Fruit fly (Drosophila melanogaster): Measurements from ENCODE around the gene ebd1.

The ebd1 gene

DNA sequence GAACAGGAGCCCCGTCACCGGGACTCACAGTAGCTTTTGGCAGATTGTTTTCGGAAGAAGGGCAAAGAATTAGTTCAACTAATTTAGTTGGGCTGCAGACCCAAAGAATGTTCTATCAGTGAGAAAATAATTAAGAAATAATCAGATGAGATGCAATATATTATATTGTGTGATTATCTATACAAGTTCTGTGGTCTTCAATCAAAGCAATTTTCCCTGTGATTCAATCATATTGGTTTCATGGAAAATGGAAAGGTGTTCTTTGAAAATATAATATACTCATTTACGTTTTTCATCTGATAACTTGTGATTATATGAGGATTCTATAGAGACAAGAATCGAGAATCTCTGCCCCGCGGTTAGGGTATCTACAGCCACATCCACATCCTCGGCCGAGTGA, 43.2 kb upstream of the ebd1 start:
- TF ChIP-seq CG12768 (GFP tag; optimal IDR thresholded peaks at IDR 0.05) (no peak), Mnt (GFP tag; optimal IDR thresholded peaks at IDR 0.05) (no peak), toe (GFP tag; optimal IDR thresholded peaks at IDR 0.05) (no peak), tj (GFP tag; optimal IDR thresholded peaks at IDR 0.05) (no peak), bab1 (GFP tag; optimal IDR thresholded peaks at IDR 0.05) (no peak), CG1620 (GFP tag; optimal IDR thresholded peaks at IDR 0.05) (no peak), CG14711 (tag; optimal IDR thresholded peaks at IDR 0.05) (no peak), cic (GFP tag; optimal IDR thresholded peaks at IDR 0.05) (no peak), Crg-1 (GFP tag; optimal IDR thresholded peaks at IDR 0.05) (no peak), CG33017 (tag; optimal IDR thresholded peaks at IDR 0.05) (no peak), pad (GFP tag; optimal IDR thresholded peaks at IDR 0.05) (no peak), CG7101 (tag; optimal IDR thresholded peaks at IDR 0.05) (no peak), Hr96 (GFP tag; optimal IDR thresholded peaks at IDR 0.05) (no peak)

DNA sequence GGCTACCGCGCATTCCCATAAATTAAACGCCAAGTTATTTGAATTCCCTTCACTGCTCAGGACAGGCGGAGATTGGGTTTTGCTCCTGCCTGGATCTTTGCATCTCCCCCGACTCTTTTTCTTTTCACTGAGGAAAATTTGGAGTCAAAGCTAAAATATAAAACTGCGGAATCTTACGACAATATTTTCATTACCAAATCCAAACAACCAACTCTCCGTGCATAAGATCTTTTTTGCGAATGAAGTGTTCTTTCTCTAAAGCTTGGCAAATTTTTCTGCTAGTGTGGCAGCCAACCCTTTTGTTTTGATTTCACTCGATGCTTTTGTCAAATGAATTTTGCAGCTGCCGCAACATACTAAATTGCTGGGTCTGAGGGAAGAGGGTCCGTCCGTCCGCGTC, 42.5 kb upstream of the ebd1 start:
- no peak for TF ChIP-seq cnc (optimal IDR thresholded peaks at IDR 0.05)
- no peak for TF ChIP-seq ovo (GFP tag; optimal IDR thresholded peaks at IDR 0.05)
- no peak for TF ChIP-seq toe (GFP tag; optimal IDR thresholded peaks at IDR 0.05)
- no peak for TF ChIP-seq CG5204 (GFP tag; optimal IDR thresholded peaks at IDR 0.05)
- TF ChIP-seq CG33017 (tag; optimal IDR thresholded peaks at IDR 0.05), result no peak
- TF ChIP-seq kay (GFP tag; ENCODE audit: borderline replicate concordance), result no peak
- no peak for TF ChIP-seq tj (GFP tag; optimal IDR thresholded peaks at IDR 0.05)
- no peak for TF ChIP-seq CG7101 (tag; optimal IDR thresholded peaks at IDR 0.05)
- no peak for TF ChIP-seq Mnt (GFP tag; optimal IDR thresholded peaks at IDR 0.05)
- no peak for TF ChIP-seq bab1 (GFP tag; optimal IDR thresholded peaks at IDR 0.05)
- TF ChIP-seq CG12768 (GFP tag; optimal IDR thresholded peaks at IDR 0.05), result no peak
- TF ChIP-seq pad (GFP tag; optimal IDR thresholded peaks at IDR 0.05), result no peak
- no peak for TF ChIP-seq cic (GFP tag; optimal IDR thresholded peaks at IDR 0.05)
- TF ChIP-seq CG1620 (GFP tag; optimal IDR thresholded peaks at IDR 0.05), result no peak
- no peak for TF ChIP-seq Crg-1 (GFP tag; optimal IDR thresholded peaks at IDR 0.05)
- no peak for TF ChIP-seq Hr96 (GFP tag; optimal IDR thresholded peaks at IDR 0.05)
- TF ChIP-seq CG14711 (tag; optimal IDR thresholded peaks at IDR 0.05), result no peak
- TF ChIP-seq CG11617 (GFP tag; optimal IDR thresholded peaks at IDR 0.05), result no peak
- TF ChIP-seq CG7045 (GFP tag; optimal IDR thresholded peaks at IDR 0.05), result no peak

DNA sequence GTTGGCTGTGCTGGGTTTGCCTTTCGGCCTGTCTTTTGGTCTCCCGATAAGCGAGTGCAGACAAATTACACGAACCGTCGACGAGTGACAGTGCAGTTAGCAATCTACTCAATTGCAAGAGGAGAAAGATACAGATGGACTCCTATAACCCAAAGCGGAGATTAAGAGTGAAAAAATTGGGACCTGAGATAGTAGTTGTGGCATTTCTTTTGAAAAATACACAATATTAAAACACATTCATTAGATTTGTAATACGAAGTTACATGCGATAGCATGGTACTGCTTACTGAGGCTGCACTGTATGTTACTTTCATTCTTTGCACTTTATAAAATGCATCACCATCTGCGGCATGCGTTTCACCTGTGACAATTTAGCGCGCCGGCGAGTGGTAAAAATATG, 41.8 kb upstream of the ebd1 start:
- TF ChIP-seq kay (GFP tag; ENCODE audit: borderline replicate concordance) (no peak), bab1 (GFP tag; optimal IDR thresholded peaks at IDR 0.05) (no peak), tj (GFP tag; optimal IDR thresholded peaks at IDR 0.05) (no peak), CG14711 (tag; optimal IDR thresholded peaks at IDR 0.05) (no peak), cic (GFP tag; optimal IDR thresholded peaks at IDR 0.05) (no peak), CG33017 (tag; optimal IDR thresholded peaks at IDR 0.05) (no peak), ovo (GFP tag; optimal IDR thresholded peaks at IDR 0.05) (no peak), toe (GFP tag; optimal IDR thresholded peaks at IDR 0.05) (no peak), pad (GFP tag; optimal IDR thresholded peaks at IDR 0.05) (no peak), Mnt (GFP tag; optimal IDR thresholded peaks at IDR 0.05) (no peak), CG5204 (GFP tag; optimal IDR thresholded peaks at IDR 0.05) (no peak), CG11617 (GFP tag; optimal IDR thresholded peaks at IDR 0.05) (no peak), Hr96 (GFP tag; optimal IDR thresholded peaks at IDR 0.05) (no peak), CG12768 (GFP tag; optimal IDR thresholded peaks at IDR 0.05) (no peak), cnc (optimal IDR thresholded peaks at IDR 0.05) (no peak), Crg-1 (GFP tag; optimal IDR thresholded peaks at IDR 0.05) (no peak), CG7045 (GFP tag; optimal IDR thresholded peaks at IDR 0.05) (no peak), Clk (GFP tag; optimal IDR thresholded peaks at IDR 0.05) (no peak)

DNA sequence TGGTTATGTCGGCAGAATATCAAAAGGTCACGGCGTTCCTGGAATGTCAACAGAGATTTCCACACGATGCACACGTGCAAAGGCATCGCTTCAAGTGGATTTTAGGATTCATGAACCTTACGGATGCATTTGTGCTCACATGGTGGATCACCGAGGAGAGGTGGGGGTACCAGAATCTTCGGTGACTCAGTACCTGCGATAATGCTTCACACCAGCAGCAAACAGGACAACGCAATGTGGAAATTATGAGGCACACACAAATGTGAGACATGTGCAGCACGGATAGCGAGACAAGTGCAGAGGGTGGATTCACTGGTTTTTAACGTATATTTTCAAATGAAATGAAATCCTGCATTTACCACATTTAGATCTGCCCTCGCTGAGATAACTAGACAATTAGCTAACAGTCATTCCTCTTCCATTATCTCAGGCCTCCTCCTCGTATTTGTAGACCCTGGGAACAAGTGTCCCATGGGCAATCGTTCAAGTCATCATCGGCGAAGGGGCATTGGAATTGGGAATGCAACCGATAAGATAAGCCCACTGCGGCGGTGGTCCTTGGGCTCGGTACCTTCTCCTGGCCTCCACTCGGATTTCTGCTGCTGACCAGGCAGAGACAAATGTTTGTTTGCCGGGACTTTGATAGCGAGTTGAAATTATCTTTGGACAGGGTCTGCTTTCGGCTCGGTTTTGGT, 41.3 kb upstream of the ebd1 start:
- no peak for TF ChIP-seq CG11617 (GFP tag; optimal IDR thresholded peaks at IDR 0.05)

DNA sequence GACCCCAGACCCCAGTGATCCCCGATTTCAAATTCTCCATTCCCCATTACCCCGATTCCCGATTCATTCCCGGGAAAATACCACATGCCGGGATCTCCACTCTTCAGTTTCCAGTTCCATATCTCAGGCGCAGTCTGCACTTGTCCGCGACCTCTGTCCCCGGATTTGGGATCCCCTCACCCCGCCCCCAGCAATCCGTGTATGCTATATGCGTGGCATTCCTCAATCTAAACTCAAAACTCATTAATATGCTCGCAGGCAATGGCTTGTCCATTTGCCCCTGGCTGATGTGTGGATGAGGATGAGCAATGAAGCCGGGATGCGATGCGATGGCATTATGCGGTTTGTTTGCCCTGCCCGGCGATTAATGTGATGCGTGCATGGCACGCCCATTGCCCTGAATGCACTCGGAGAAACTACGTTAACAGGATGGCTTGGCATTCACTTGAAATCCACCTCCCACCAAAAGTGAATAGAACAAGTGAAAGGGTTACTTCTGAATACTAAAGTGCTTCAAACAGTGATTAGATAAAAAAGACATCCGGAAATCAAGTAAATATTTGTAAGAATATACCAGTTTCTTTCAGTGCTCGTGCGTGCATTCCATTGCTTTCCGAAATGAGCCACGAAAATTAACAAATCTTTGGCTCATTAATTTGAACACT, 40.3 kb upstream of the ebd1 start:
- TF ChIP-seq CG1620 (GFP tag; optimal IDR thresholded peaks at IDR 0.05) (no peak), pad (GFP tag; optimal IDR thresholded peaks at IDR 0.05) (no peak), CG14711 (tag; optimal IDR thresholded peaks at IDR 0.05) (no peak), toe (GFP tag; optimal IDR thresholded peaks at IDR 0.05) (no peak), CG11617 (GFP tag; optimal IDR thresholded peaks at IDR 0.05) (no peak), kay (GFP tag; ENCODE audit: borderline replicate concordance) (no peak), CG5204 (GFP tag; optimal IDR thresholded peaks at IDR 0.05) (no peak), CG12768 (GFP tag; optimal IDR thresholded peaks at IDR 0.05) (no peak), CG7045 (GFP tag; optimal IDR thresholded peaks at IDR 0.05) (no peak), tj (GFP tag; optimal IDR thresholded peaks at IDR 0.05) (no peak), Crg-1 (GFP tag; optimal IDR thresholded peaks at IDR 0.05) (no peak)

DNA sequence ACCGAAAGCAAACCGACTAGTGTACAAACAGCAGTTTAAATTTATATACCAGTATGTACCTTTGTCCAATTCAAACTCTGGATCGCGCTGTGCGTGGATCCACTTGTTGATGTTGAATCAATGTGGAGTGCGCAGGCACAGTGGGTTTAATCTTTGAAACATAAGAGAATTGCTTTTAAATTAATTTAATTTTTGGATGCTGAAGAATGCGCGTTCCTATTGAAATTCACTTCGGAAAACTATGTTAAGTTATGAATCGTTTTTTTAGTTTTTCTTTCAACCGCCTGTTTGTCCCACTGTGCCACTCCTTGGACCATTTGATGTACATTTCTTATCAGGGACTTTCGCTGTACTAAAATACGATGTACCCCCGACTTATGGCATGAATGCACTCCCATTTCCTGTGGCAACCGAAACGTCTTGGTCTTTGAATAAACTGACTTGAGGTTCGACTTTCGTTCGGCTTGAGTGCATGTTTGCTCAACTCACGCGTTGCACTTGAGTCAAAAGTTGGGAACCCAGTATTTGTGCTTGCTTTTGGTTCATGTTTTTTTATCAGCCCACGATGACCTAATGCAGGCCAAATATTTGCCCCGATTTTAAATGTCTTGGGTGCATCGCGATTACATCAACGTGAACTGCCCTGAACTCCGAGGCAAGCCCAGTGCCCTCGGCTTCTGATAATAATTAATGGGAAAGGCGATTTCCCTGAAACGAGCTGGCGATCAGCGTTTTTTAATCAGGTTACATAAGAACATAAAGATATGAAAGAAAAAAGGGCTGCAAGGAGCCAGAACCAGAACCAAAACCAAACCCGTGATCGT, 39.4 kb upstream of the ebd1 start:
- TF ChIP-seq Clk (GFP tag; optimal IDR thresholded peaks at IDR 0.05) (no peak), Hr96 (GFP tag; optimal IDR thresholded peaks at IDR 0.05) (peak; percentile 16), kay (GFP tag; ENCODE audit: borderline replicate concordance) (no peak), CG11617 (GFP tag; optimal IDR thresholded peaks at IDR 0.05) (peak; percentile 12), Crg-1 (GFP tag; optimal IDR thresholded peaks at IDR 0.05) (no peak), toe (GFP tag; optimal IDR thresholded peaks at IDR 0.05) (no peak), bab1 (GFP tag; optimal IDR thresholded peaks at IDR 0.05) (peak; percentile 38), ovo (GFP tag; optimal IDR thresholded peaks at IDR 0.05) (no peak), CG12768 (GFP tag; optimal IDR thresholded peaks at IDR 0.05) (no peak), CG14711 (tag; optimal IDR thresholded peaks at IDR 0.05) (peak; percentile 42), Mnt (GFP tag; optimal IDR thresholded peaks at IDR 0.05) (no peak), CG7101 (tag; optimal IDR thresholded peaks at IDR 0.05) (peak; percentile 61)
